Worm (Caenorhabditis elegans): ENCODE data around the gene Y19D2B.2.

The Y19D2B.2 gene

DNA sequence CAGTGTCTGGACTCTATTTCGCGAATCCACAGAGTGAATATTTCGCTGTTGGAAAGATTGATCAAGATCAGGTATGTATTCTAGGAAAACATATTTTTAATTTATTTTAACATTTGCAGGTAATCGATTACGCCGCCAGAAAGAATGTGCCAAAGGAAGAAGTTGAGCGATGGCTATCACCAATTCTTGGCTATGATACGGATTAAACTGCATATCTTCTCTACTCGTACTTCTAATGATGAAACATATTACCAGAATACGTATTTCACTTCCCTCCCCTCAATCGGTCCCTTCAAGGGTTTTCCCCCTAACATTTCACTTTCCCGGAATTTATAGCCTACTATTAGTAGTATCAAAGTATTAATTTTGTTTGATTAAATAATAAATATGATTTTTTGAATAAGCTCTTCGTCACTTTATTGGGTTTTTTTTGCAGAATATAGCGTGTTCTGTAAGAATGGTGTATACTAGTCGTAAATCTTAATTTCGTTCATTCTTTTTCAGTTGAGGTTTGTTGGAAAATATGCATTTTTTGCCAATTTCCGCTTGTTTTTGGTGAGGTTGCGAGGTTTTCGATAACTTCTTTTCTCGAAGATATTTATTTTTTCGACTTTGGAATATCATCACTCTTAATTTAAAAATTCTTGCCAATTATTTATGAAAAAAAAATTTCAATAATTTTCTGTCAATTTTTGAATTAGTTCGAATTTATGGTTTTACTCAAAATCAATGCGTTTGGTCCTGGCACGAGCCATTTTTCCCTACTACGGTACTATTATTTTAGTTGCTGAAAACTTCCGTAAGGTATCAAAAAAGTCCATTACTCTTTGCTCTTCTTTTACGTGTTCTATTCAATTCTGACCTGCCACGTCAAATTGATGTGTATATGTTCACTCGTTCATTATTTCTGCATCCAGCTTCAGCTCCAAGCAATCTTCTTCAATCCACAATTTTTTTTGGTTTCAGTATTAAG is 6.9 kb downstream of the Y19D2B.2 start:
- no peak for TF ChIP-seq nhr-84 (tag; optimal IDR thresholded peaks at IDR 0.05)
- TF ChIP-seq zip-4 (GFP tag; optimal IDR thresholded peaks at IDR 0.05), result no peak
- TF ChIP-seq alr-1 (tag; optimal IDR thresholded peaks at IDR 0.05; ENCODE audit: borderline replicate concordance), result no peak

DNA sequence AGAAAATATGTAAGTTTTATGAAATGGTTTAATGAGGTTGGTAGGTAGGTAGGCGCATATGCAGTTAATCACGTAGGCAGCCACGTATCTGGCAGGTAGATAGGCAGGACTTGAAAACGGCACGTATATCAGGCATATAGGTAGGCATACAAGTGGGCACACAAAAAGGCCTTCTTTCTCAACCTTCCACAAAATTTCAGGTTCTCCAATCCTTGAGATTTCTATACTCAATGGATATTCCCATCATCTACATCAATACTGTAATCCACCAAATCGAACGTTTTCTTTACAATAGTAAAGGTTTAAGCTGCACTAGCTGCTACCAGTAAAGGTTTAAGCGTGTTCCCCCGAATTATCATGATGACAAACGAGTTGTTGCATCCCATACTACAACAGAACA is 8.3 kb downstream of the Y19D2B.2 start:
- TF ChIP-seq sox-4 (tag; optimal IDR thresholded peaks at IDR 0.05) (no peak), nhr-85 (tag) (no peak), nhr-84 (tag; optimal IDR thresholded peaks at IDR 0.05) (no peak), egl-13 (tag; optimal IDR thresholded peaks at IDR 0.05) (no peak), ceh-90 (tag; optimal IDR thresholded peaks at IDR 0.05) (no peak), unc-30 (tag; optimal IDR thresholded peaks at IDR 0.05) (no peak), ceh-8 (GFP tag; optimal IDR thresholded peaks at IDR 0.05) (no peak), xbp-1 (tag; optimal IDR thresholded peaks at IDR 0.05) (no peak), mep-1 (tag; optimal IDR thresholded peaks at IDR 0.05) (no peak), egl-27 (tag; optimal IDR thresholded peaks at IDR 0.05) (no peak), unc-98 (GFP tag; IDR thresholded peaks at IDR 0.05) (no peak), mab-9 (GFP tag; IDR thresholded peaks at IDR 0.05) (no peak)

DNA sequence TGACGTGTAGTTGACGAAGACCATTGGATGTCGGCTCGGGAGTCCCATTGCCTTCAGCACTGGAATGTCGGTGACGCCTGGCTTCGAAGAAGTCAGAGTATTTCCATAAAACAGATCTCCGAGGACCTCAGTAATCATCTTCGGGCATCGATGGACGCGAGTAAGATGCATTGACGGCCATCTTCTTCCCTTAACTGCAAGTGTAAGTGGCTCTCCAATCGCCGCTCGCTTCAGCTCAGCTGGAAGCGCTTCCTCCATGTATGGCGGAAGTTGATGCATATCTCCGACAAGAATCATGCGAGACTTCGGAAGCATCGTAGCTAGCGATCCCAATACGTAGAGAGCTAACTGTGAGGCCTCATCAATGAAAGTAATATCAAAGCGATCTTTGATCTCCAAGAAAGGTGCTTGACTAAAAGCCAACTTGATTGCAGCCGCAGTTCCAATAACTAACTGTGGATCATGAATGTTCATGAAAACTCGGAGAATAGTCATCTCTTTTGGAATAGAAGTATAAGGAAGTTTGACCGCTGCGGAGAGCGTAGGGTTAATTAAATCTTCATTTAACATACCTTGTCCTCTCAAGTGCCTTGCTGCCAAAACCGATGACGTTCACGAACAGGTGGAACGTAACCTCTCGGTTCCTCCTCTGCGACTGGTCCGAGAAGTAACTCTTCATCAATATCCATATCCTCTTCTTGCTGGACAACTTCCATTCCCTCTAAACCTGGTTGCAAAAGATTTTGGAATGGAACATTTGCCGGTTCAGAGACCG is 10.1 kb downstream of the Y19D2B.2 start:
- TF ChIP-seq C16A3.4 (tag; optimal IDR thresholded peaks at IDR 0.05) (no peak), efl-1 (optimal IDR thresholded peaks at IDR 0.05) (no peak), efl-1 (GFP tag; optimal IDR thresholded peaks at IDR 0.05 in 1 of 2) (peak in 1 of 2 experiments; percentile 9), xbp-1 (tag; optimal IDR thresholded peaks at IDR 0.05) (no peak)

DNA sequence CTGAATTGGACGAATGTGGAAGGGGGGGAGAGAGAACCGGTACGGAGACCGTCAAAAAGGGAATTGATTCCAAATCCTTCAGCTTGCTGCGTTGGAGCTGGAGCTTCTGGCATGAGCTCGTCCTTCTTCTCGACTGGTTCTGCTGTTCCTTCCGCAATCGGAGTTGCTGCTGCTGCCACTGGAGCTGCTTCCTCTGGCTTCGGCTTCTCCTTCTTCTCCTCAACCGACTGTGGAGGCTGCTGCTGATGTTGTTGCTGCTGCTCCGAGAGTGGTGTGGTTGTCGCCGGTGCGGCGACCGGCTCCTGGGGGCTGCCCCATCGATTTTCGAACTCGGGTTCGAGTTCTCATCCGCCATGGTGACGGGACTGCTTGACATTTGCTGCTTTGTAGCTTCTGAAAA is 10.7 kb downstream of the Y19D2B.2 start, which contains the start of gene R03D7.2:
R03D7.2 (minus strand) TSS at position 399 of the 400 bp plus-strand sequence.
- no peak for TF ChIP-seq tbx-2 (tag; optimal IDR thresholded peaks at IDR 0.05)
- TF ChIP-seq hlh-17 (GFP tag; optimal IDR thresholded peaks at IDR 0.05; ENCODE audit: borderline replicate concordance), result peak; percentile 8
- TF ChIP-seq mef-2 (tag; optimal IDR thresholded peaks at IDR 0.05), result no peak

DNA sequence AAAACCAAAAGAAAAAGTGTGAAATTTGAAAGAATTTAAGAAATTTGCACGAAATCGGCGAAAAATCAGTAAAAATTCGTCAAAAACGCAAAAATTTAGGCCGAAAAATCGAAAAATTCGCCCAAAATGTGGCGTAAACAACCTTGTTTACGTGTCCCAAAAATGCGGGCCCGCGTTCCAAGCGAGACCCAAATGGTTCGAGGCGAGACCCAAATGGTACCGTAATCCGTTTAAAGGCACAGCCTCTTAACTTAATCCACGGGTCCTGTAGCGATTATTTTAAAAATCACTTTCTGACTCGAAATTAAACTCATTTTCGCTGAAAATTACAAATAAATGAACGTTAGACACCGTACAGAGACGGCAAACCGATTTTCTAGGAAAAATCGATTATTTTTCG is 11.3 kb downstream of the Y19D2B.2 start:
- TF ChIP-seq hlh-4 (tag; optimal IDR thresholded peaks at IDR 0.05) (no peak), nhr-84 (tag; optimal IDR thresholded peaks at IDR 0.05) (no peak), nhr-90 (tag; optimal IDR thresholded peaks at IDR 0.05; ENCODE audit: poor library complexity) (no peak), lsy-2 (tag; optimal IDR thresholded peaks at IDR 0.05) (no peak), nhr-19 (GFP tag; conservative IDR thresholded peaks at IDR 0.05) (no peak), pax-3 (tag; optimal IDR thresholded peaks at IDR 0.05) (no peak), egl-27 (tag; optimal IDR thresholded peaks at IDR 0.05) (no peak), lin-13 (GFP tag; optimal IDR thresholded peaks at IDR 0.05) (no peak), hlh-17 (GFP tag; optimal IDR thresholded peaks at IDR 0.05; ENCODE audit: borderline replicate concordance) (no peak), mab-9 (GFP tag; IDR thresholded peaks at IDR 0.05) (no peak), unc-30 (tag; optimal IDR thresholded peaks at IDR 0.05) (no peak), fos-1 (tag; optimal IDR thresholded peaks at IDR 0.05) (no peak), nhr-20 (tag; optimal IDR thresholded peaks at IDR 0.05) (no peak), lin-35 (GFP tag; optimal IDR thresholded peaks at IDR 0.05) (no peak), unc-86 (tag; optimal IDR thresholded peaks at IDR 0.05) (no peak), Y116A8C.19 (tag; optimal IDR thresholded peaks at IDR 0.05; ENCODE audit: borderline replicate concordance) (no peak), swsn-7 (tag; optimal IDR thresholded peaks at IDR 0.05) (no peak)
